Worm (Caenorhabditis elegans) whole organism, L3 larva: ENCODE measurements around the gene F38B2.3.
A peak's percentile ranks its signal among the peaks of the same experiment; 100 is the strongest.

ENCODE experiments used
- R02D3.7 ChIP-seq: fragments of 150-350 bp; optimal IDR thresholded peaks from 2 replicates; lab custom pipeline; 2014; ENCODE audit warnings: missing biosample characterization, missing genetic modification characterization
- ZK546.5 ChIP-seq: sonication (generic microtip); optimal IDR thresholded peaks from 2 replicates; lab custom pipeline; 2017; ENCODE audit warnings: missing biosample characterization, missing genetic modification characterization
- aly-2 ChIP-seq: fragments of 150-350 bp; optimal IDR thresholded peaks from 2 replicates; lab custom pipeline; 2014; ENCODE audit warnings: missing biosample characterization, missing genetic modification characterization
- ama-1 ChIP-seq: fragments of 150-350 bp; optimal IDR thresholded peaks from 2 replicates; lab custom pipeline; 2018
- ceh-16 ChIP-seq: sonication (generic microtip); optimal IDR thresholded peaks from 2 replicates; lab custom pipeline; 2017; ENCODE audit warnings: missing biosample characterization, missing genetic modification characterization
- ceh-28 ChIP-seq: fragments of 150-350 bp; optimal IDR thresholded peaks from 2 replicates; lab custom pipeline; 2014; ENCODE audit warnings: missing biosample characterization, missing genetic modification reagents, missing genetic modification characterization
- ceh-82 ChIP-seq: fragments of 150-350 bp; optimal IDR thresholded peaks from 2 replicates; lab custom pipeline; 2014; ENCODE audit warnings: missing biosample characterization, missing genetic modification characterization
- ceh-9 ChIP-seq: sonication (generic microtip); optimal IDR thresholded peaks from 2 replicates; lab custom pipeline; 2018; ENCODE audit warnings: missing biosample characterization, missing genetic modification characterization
- daf-12 ChIP-seq: fragments of 150-350 bp; optimal IDR thresholded peaks from 2 replicates; lab custom pipeline; 2014; ENCODE audit warnings: missing biosample characterization, missing genetic modification reagents, missing genetic modification characterization
- egl-27 ChIP-seq: sonication (generic microtip); optimal IDR thresholded peaks from 4 replicates; lab custom pipeline; 2017; ENCODE audit warnings: missing biosample characterization, missing genetic modification reagents, missing genetic modification characterization
- egl-5 ChIP-seq: fragments of 150-350 bp; optimal IDR thresholded peaks from 2 replicates; lab custom pipeline; 2017; ENCODE audit warnings: missing biosample characterization, missing genetic modification reagents, missing genetic modification characterization, inconsistent platforms
- elt-1 ChIP-seq: fragments of 150-350 bp; optimal IDR thresholded peaks from 2 replicates; lab custom pipeline; 2014; ENCODE audit warnings: missing biosample characterization, missing genetic modification characterization
- elt-2 ChIP-seq: sonication (generic microtip); optimal IDR thresholded peaks from 2 replicates; lab custom pipeline; 2016; ENCODE audit warnings: missing genetic modification reagents, mild to moderate bottlenecking, missing genetic modification characterization, missing compliant biosample characterization
- elt-3 ChIP-seq, 3 experiments: fragments of 150-350 bp in 1 of 3; sonication (generic microtip) in 2 of 3; optimal IDR thresholded peaks; 2 replicates in 2 of 3; 4 replicates in 1 of 3; lab custom pipeline; 2014 to 2017; ENCODE audit warnings: missing biosample characterization in 3 of 3, missing genetic modification characterization in 3 of 3
- eor-1 ChIP-seq, 2 experiments: fragments of 150-350 bp; optimal IDR thresholded peaks; 2 replicates each; lab custom pipeline; 2014 to 2018; ENCODE audit warnings: missing biosample characterization in 2 of 2, missing genetic modification characterization in 2 of 2
- fkh-10 ChIP-seq: sonication (generic microtip); optimal IDR thresholded peaks from 2 replicates; lab custom pipeline; 2017; ENCODE audit warnings: missing biosample characterization, missing genetic modification reagents, missing genetic modification characterization
- fkh-2 ChIP-seq: fragments of 150-350 bp; optimal IDR thresholded peaks from 2 replicates; lab custom pipeline; 2014; ENCODE audit warnings: missing biosample characterization, missing genetic modification reagents, missing genetic modification characterization
- fos-1 ChIP-seq: fragments of 150-350 bp; optimal IDR thresholded peaks from 2 replicates; lab custom pipeline; 2014; ENCODE audit warnings: missing biosample characterization, missing genetic modification characterization
- hmg-11 ChIP-seq: sonication (generic microtip); optimal IDR thresholded peaks from 2 replicates; lab custom pipeline; 2016; ENCODE audit warnings: missing genetic modification characterization, missing compliant biosample characterization
- jun-1 ChIP-seq: fragments of 150-350 bp; optimal IDR thresholded peaks from 2 replicates; lab custom pipeline; 2014; ENCODE audit warnings: missing biosample characterization, missing genetic modification reagents, missing genetic modification characterization
- lin-15B ChIP-seq: fragments of 150-350 bp; optimal IDR thresholded peaks from 2 replicates; lab custom pipeline; 2014; ENCODE audit warnings: missing biosample characterization, missing genetic modification characterization
- lin-39 ChIP-seq: fragments of 150-350 bp; optimal IDR thresholded peaks from 2 replicates; lab custom pipeline; 2018; ENCODE audit warnings: missing biosample characterization, missing genetic modification reagents, missing genetic modification characterization
- lsy-12 ChIP-seq: sonication (generic microtip); optimal IDR thresholded peaks from 2 replicates; lab custom pipeline; 2016; ENCODE audit warnings: mild to moderate bottlenecking, missing genetic modification characterization, missing compliant biosample characterization
- mdl-1 ChIP-seq: fragments of 150-350 bp; optimal IDR thresholded peaks from 2 replicates; lab custom pipeline; 2014; ENCODE audit warnings: missing biosample characterization, missing genetic modification characterization
- mml-1 ChIP-seq: fragments of 150-350 bp; sonication (generic microtip); optimal IDR thresholded peaks from 3 replicates; lab custom pipeline; 2014; ENCODE audit warnings: missing biosample characterization, missing genetic modification characterization
- nfya-1 ChIP-seq: sonication (generic microtip); optimal IDR thresholded peaks from 2 replicates; lab custom pipeline; 2017; ENCODE audit warnings: missing genetic modification characterization, mild to moderate bottlenecking, missing compliant biosample characterization, antibody characterized with exemption, moderate library complexity; ENCODE audit not compliant: insufficient read depth
- nhr-11 ChIP-seq: fragments of 150-350 bp; optimal IDR thresholded peaks from 2 replicates; lab custom pipeline; 2014; ENCODE audit warnings: missing biosample characterization, missing genetic modification characterization
- nhr-12 ChIP-seq: fragments of 150-350 bp; optimal IDR thresholded peaks from 2 replicates; lab custom pipeline; 2014; ENCODE audit warnings: missing biosample characterization, missing genetic modification characterization
- nhr-23 ChIP-seq: fragments of 150-350 bp; optimal IDR thresholded peaks from 2 replicates; lab custom pipeline; 2014; ENCODE audit warnings: missing biosample characterization, missing genetic modification reagents, missing genetic modification characterization
- nhr-237 ChIP-seq: fragments of 150-350 bp; optimal IDR thresholded peaks from 2 replicates; lab custom pipeline; 2014; ENCODE audit warnings: missing biosample characterization, missing genetic modification characterization
- nhr-25 ChIP-seq: sonication (generic microtip); optimal IDR thresholded peaks from 2 replicates; lab custom pipeline; 2017; ENCODE audit warnings: missing biosample characterization, missing genetic modification characterization
- nhr-28 ChIP-seq: fragments of 150-350 bp; optimal IDR thresholded peaks from 2 replicates; lab custom pipeline; 2014; ENCODE audit warnings: missing biosample characterization, missing genetic modification characterization
- nhr-43 ChIP-seq: sonication (generic microtip); optimal IDR thresholded peaks from 2 replicates; lab custom pipeline; 2016; ENCODE audit warnings: mild to moderate bottlenecking, missing genetic modification characterization, missing compliant biosample characterization; ENCODE audit not compliant: poor library complexity, severe bottlenecking
- nhr-67 ChIP-seq: fragments of 150-350 bp; optimal IDR thresholded peaks from 2 replicates; lab custom pipeline; 2014; ENCODE audit warnings: missing biosample characterization, missing genetic modification characterization
- nhr-76 ChIP-seq: fragments of 150-350 bp; sonication (generic microtip); optimal IDR thresholded peaks from 5 replicates; lab custom pipeline; 2014; ENCODE audit warnings: missing biosample characterization, missing genetic modification characterization
- nhr-77 ChIP-seq: fragments of 150-350 bp; optimal IDR thresholded peaks from 2 replicates; lab custom pipeline; 2014; ENCODE audit warnings: missing biosample characterization, missing genetic modification characterization
- pha-4 ChIP-seq: fragments of 150-350 bp; optimal IDR thresholded peaks from 2 replicates; lab custom pipeline; 2014; ENCODE audit warnings: missing biosample characterization, missing genetic modification reagents, missing genetic modification characterization
- pqm-1 ChIP-seq: fragments of 150-350 bp; optimal IDR thresholded peaks from 2 replicates; lab custom pipeline; 2017; ENCODE audit warnings: missing biosample characterization, missing genetic modification characterization, inconsistent platforms
- sea-2 ChIP-seq: fragments of 150-350 bp; sonication (generic microtip); optimal IDR thresholded peaks from 4 replicates; lab custom pipeline; 2014; ENCODE audit warnings: missing biosample characterization, missing genetic modification reagents, missing genetic modification characterization
- skn-1 ChIP-seq: fragments of 150-350 bp; optimal IDR thresholded peaks from 2 replicates; lab custom pipeline; 2014; ENCODE audit warnings: missing biosample characterization, missing genetic modification characterization
- snpc-4 ChIP-seq: fragments of 150-350 bp; optimal IDR thresholded peaks from 2 replicates; lab custom pipeline; 2014; ENCODE audit warnings: missing biosample characterization, missing genetic modification characterization
- tbx-2 ChIP-seq: sonication (generic microtip); optimal IDR thresholded peaks from 2 replicates; lab custom pipeline; 2016; ENCODE audit warnings: mild to moderate bottlenecking, missing genetic modification characterization, missing compliant biosample characterization
- unc-39 ChIP-seq: sonication (generic microtip); optimal IDR thresholded peaks from 4 replicates; lab custom pipeline; 2017; ENCODE audit warnings: missing biosample characterization, missing genetic modification characterization
- unc-62 ChIP-seq: fragments of 150-350 bp; sonication (generic microtip); optimal IDR thresholded peaks from 4 replicates; lab custom pipeline; 2014; ENCODE audit warnings: missing biosample characterization, missing genetic modification reagents, missing genetic modification characterization
- zag-1 ChIP-seq: fragments of 150-350 bp; optimal IDR thresholded peaks from 2 replicates; lab custom pipeline; 2014; ENCODE audit warnings: missing biosample characterization, missing genetic modification characterization
- ztf-11 ChIP-seq: fragments of 150-350 bp; optimal IDR thresholded peaks from 2 replicates; lab custom pipeline; 2014; ENCODE audit warnings: missing biosample characterization, missing genetic modification characterization
- ztf-4 ChIP-seq: fragments of 150-350 bp; optimal IDR thresholded peaks from 2 replicates; lab custom pipeline; 2014; ENCODE audit warnings: missing biosample characterization, missing genetic modification characterization

Gene F38B2.3

ce11 chrX:11249392-11249791, 36.8 kb downstream of the F38B2.3 start:
- TF ChIP-seq mml-1 (tag; lab: Kevin White, UChicago) (no peak), aly-2 (tag; lab: Kevin White, UChicago) (no peak), pqm-1 (tag; lab: Kevin White, UChicago) (no peak), fkh-10 (GFP tag; lab: Kevin White, UChicago) (no peak), tbx-2 (tag; lab: Kevin White, UChicago) (no peak), daf-12 (tag; lab: Kevin White, UChicago) (no peak), nhr-23 (tag; lab: Kevin White, UChicago) (peak; percentile 25), nhr-12 (no peak), fos-1 (tag; lab: Kevin White, UChicago) (no peak), jun-1 (tag; lab: Kevin White, UChicago) (no peak), nhr-77 (tag; lab: Kevin White, UChicago) (no peak), pha-4 (tag; lab: Kevin White, UChicago) (no peak), ztf-4 (tag; lab: Kevin White, UChicago) (no peak), ceh-16 (tag; lab: Kevin White, UChicago) (no peak), mdl-1 (tag; lab: Kevin White, UChicago) (no peak), egl-5 (tag; lab: Kevin White, UChicago) (peak; percentile 19), lin-15B (tag; lab: Kevin White, UChicago) (no peak), nhr-25 (tag; lab: Kevin White, UChicago) (no peak)

- TF ChIP-seq unc-39 (tag; lab: Kevin White, UChicago): no peak
- no peak for TF ChIP-seq nhr-76 (tag; lab: Kevin White, UChicago)
- no peak for TF ChIP-seq fos-1 (tag; lab: Kevin White, UChicago)
- no peak for TF ChIP-seq daf-12 (tag; lab: Kevin White, UChicago)
- no peak for TF ChIP-seq elt-1 (tag; lab: Kevin White, UChicago)
- TF ChIP-seq ceh-82: no peak
- TF ChIP-seq elt-2: no peak
- TF ChIP-seq mdl-1 (tag; lab: Kevin White, UChicago): no peak
- TF ChIP-seq snpc-4 (tag; lab: Kevin White, UChicago): no peak
- TF ChIP-seq eor-1 (tag; optimal IDR thresholded peaks at IDR 0.05; lab: Kevin White, UChicago): no peak
- no peak for TF ChIP-seq ama-1 (lab: Kevin White, UChicago)
- no peak for TF ChIP-seq fkh-2
- TF ChIP-seq skn-1 (tag; lab: Kevin White, UChicago): no peak
- peak; percentile 67 for TF ChIP-seq nhr-25 (tag; lab: Kevin White, UChicago)
- no peak for TF ChIP-seq zag-1
- TF ChIP-seq jun-1 (tag; lab: Kevin White, UChicago): no peak
- no peak for TF ChIP-seq nhr-28 (tag; lab: Kevin White, UChicago)
- TF ChIP-seq ztf-11 (tag; lab: Kevin White, UChicago): no peak
- TF ChIP-seq nhr-12: no peak
- TF ChIP-seq ztf-4 (tag; lab: Kevin White, UChicago): no peak
- no peak for TF ChIP-seq ceh-16 (tag; lab: Kevin White, UChicago)
- TF ChIP-seq lin-15B (tag; lab: Kevin White, UChicago): peak; percentile 9
- TF ChIP-seq sea-2 (GFP tag; lab: Kevin White, UChicago): no peak
- no peak for TF ChIP-seq fkh-10 (GFP tag; lab: Kevin White, UChicago)
- TF ChIP-seq nhr-11: no peak
- no peak for TF ChIP-seq lin-39
- TF ChIP-seq ceh-9 (tag; lab: Kevin White, UChicago): no peak
- TF ChIP-seq nhr-23 (tag; lab: Kevin White, UChicago): peak; percentile 87
- no peak for TF ChIP-seq pqm-1 (tag; lab: Kevin White, UChicago)
- TF ChIP-seq egl-5 (tag; lab: Kevin White, UChicago): no peak
- TF ChIP-seq R02D3.7 (tag; lab: Kevin White, UChicago): no peak
- TF ChIP-seq nfya-1 (tag; lab: Kevin White, UChicago): peak; percentile 30
- TF ChIP-seq nhr-67 (tag; lab: Kevin White, UChicago): no peak
- no peak for TF ChIP-seq mml-1 (tag; lab: Kevin White, UChicago)
- TF ChIP-seq unc-62 (GFP tag; lab: Kevin White, UChicago): no peak
- peak; percentile 43 for TF ChIP-seq tbx-2 (tag; lab: Kevin White, UChicago)
- no peak for TF ChIP-seq ZK546.5 (tag; lab: Kevin White, UChicago)
- TF ChIP-seq nhr-43: peak; percentile 82
- TF ChIP-seq aly-2 (tag; lab: Kevin White, UChicago): no peak
- no peak for TF ChIP-seq egl-27 (tag; lab: Kevin White, UChicago)
- TF ChIP-seq pha-4 (tag; lab: Kevin White, UChicago): peak; percentile 49
- no peak for TF ChIP-seq lsy-12
- no peak for TF ChIP-seq nhr-237 (tag; lab: Kevin White, UChicago)
- TF ChIP-seq nhr-77 (tag; lab: Kevin White, UChicago): no peak
- no peak for TF ChIP-seq hmg-11
- TF ChIP-seq ceh-28 (tag; lab: Kevin White, UChicago): no peak
- no peak for TF ChIP-seq elt-3 (tag; optimal IDR thresholded peaks at IDR 0.05; lab: Kevin White, UChicago)
Measured at ce11 chrX:11248083-11248482, 38.1 kb downstream of the F38B2.3 start.
